Fruit fly (Drosophila melanogaster): Measurements from ENCODE around the gene bib.

DNA sequence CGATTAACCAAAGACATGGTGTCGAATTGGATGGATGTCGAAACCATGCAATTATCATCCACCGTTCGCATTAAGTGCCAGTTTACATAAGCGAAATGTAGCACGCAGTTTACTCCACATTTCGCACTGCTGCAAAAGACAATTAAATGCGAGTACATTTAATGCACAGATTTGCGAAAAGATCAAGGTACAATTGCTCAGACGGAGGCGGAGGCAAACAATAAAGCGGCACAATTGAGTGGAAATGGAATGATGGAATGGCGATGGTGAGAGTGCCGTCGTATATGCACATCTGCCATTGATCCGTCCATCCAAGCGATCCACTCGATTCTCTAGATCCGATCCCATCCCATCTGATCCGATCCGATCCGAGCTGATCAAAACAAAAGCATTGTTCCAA is 39.4 kb upstream of the bib start:
- TF ChIP-seq CG8478 (optimal IDR thresholded peaks at IDR 0.05), result no peak
- no peak for TF ChIP-seq CTCF (optimal IDR thresholded peaks at IDR 0.05)

Data from S2 (cell line).